Fruit fly (Drosophila melanogaster) whole organism, embryonic: ENCODE measurements around the gene ABCB7.
A peak's percentile ranks its signal among the peaks of the same experiment; 100 is the strongest.

Source experiments
- Adf1 ChIP-seq: fragments of 200-800 bp; sonication (Bioruptor generic); IDR thresholded peaks from 2 replicates; pipeline ENCODE4 v1.3.6; 2022; ENCODE audit warnings: missing biosample characterization, missing genetic modification characterization
- Atf6 ChIP-seq: fragments of 200-800 bp; sonication (Bioruptor generic); IDR thresholded peaks from 2 replicates; pipeline ENCODE4 v1.3.6; 2022; ENCODE audit warnings: missing biosample characterization, missing genetic modification characterization
- Bgb ChIP-seq: fragments of 200-800 bp; sonication (Bioruptor generic); IDR thresholded peaks from 2 replicates; pipeline ENCODE4 v1.3.6; 2022; ENCODE audit warnings: missing biosample characterization, missing genetic modification characterization; ENCODE audit not compliant: partially characterized antibody
- CG10274 ChIP-seq: fragments of 200-800 bp; sonication (Bioruptor generic); optimal IDR thresholded peaks from 3 replicates; lab custom pipeline; 2017; ENCODE audit warnings: missing biosample characterization, mild to moderate bottlenecking, missing genetic modification characterization
- CG10959 ChIP-seq: fragments of 200-800 bp; sonication (Bioruptor generic); IDR thresholded peaks from 2 replicates; pipeline ENCODE4 v1.3.6; 2022; ENCODE audit warnings: missing biosample characterization, missing genetic modification characterization
- CG11723 ChIP-seq: fragments of 200-800 bp; sonication (Bioruptor generic); optimal IDR thresholded peaks from 2 replicates; lab custom pipeline; 2017; ENCODE audit warnings: missing biosample characterization, mild to moderate bottlenecking, missing genetic modification characterization
- CG12155 ChIP-seq: fragments of 200-800 bp; sonication (Bioruptor generic); optimal IDR thresholded peaks from 3 replicates; lab custom pipeline; 2016; ENCODE audit warnings: missing biosample characterization, missing genetic modification characterization
- CG14710 ChIP-seq: fragments of 200-800 bp; sonication (Bioruptor generic); optimal IDR thresholded peaks from 3 replicates; lab custom pipeline; 2019; ENCODE audit warnings: missing biosample characterization, mild to moderate bottlenecking, missing genetic modification characterization, moderate library complexity
- CG1529 ChIP-seq: fragments of 200-800 bp; sonication (Bioruptor generic); optimal IDR thresholded peaks from 3 replicates; lab custom pipeline; 2018; ENCODE audit warnings: missing biosample characterization, missing genetic modification characterization
- CG16863 ChIP-seq: fragments of 200-800 bp; sonication (Bioruptor generic); optimal IDR thresholded peaks from 3 replicates; lab custom pipeline; 2016; ENCODE audit warnings: missing biosample characterization, missing genetic modification characterization
- CG17361 ChIP-seq: fragments of 200-800 bp; sonication (Bioruptor generic); IDR thresholded peaks from 3 replicates; pipeline ENCODE4 v1.3.6; 2022; ENCODE audit warnings: missing biosample characterization, missing genetic modification characterization
- CG31224 ChIP-seq: fragments of 200-800 bp; sonication (Bioruptor generic); IDR thresholded peaks from 2 replicates; pipeline ENCODE4 v1.3.6; 2022; ENCODE audit warnings: missing biosample characterization, missing genetic modification characterization
- CG31441 ChIP-seq: fragments of 200-800 bp; sonication (Bioruptor generic); IDR thresholded peaks from 2 replicates; pipeline ENCODE4 v1.3.6; 2022; ENCODE audit warnings: missing biosample characterization, missing genetic modification characterization
- CG3163 ChIP-seq: fragments of 200-800 bp; sonication (Bioruptor generic); optimal IDR thresholded peaks from 3 replicates; lab custom pipeline; 2016; ENCODE audit warnings: missing biosample characterization, missing genetic modification characterization
- CG32772 ChIP-seq: fragments of 200-800 bp; sonication (Bioruptor generic); IDR thresholded peaks from 2 replicates; pipeline ENCODE4 v1.3.6; 2022; ENCODE audit warnings: missing biosample characterization, missing genetic modification characterization
- CG3407 ChIP-seq: fragments of 200-800 bp; sonication (Bioruptor generic); optimal IDR thresholded peaks from 2 replicates; lab custom pipeline; 2018; ENCODE audit warnings: missing biosample characterization, mild to moderate bottlenecking, missing genetic modification characterization
- CG42726 ChIP-seq: fragments of 200-800 bp; sonication (Bioruptor generic); IDR thresholded peaks from 2 replicates; pipeline ENCODE4 v1.3.6; 2022; ENCODE audit warnings: missing biosample characterization, missing genetic modification characterization; ENCODE audit not compliant: partially characterized antibody
- CG4730 ChIP-seq: fragments of 200-800 bp; sonication (Bioruptor generic); IDR thresholded peaks from 2 replicates; pipeline ENCODE4 v1.3.6; 2022; ENCODE audit warnings: missing biosample characterization, missing genetic modification characterization
- Dek ChIP-seq: fragments of 200-800 bp; sonication (Bioruptor generic); optimal IDR thresholded peaks from 3 replicates; lab custom pipeline; 2019; ENCODE audit warnings: missing biosample characterization, mild to moderate bottlenecking, missing genetic modification characterization, moderate library complexity
- Hr3 ChIP-seq: fragments of 200-800 bp; sonication (Bioruptor generic); optimal IDR thresholded peaks from 3 replicates; lab custom pipeline; 2016; ENCODE audit warnings: missing biosample characterization, missing genetic modification characterization
- Jarid2 ChIP-seq: fragments of 200-800 bp; sonication (Bioruptor generic); optimal IDR thresholded peaks from 3 replicates; lab custom pipeline; 2017; ENCODE audit warnings: mild to moderate bottlenecking, missing biosample characterization, missing genetic modification reagents, missing genetic modification characterization
- PHDP ChIP-seq: fragments of 200-800 bp; sonication (Bioruptor generic); optimal IDR thresholded peaks from 3 replicates; lab custom pipeline; 2018; ENCODE audit warnings: missing biosample characterization, mild to moderate bottlenecking, missing genetic modification characterization, moderate library complexity
- Six4 ChIP-seq: fragments of 200-800 bp; sonication (Bioruptor generic); optimal IDR thresholded peaks from 2 replicates; lab custom pipeline; 2016; ENCODE audit warnings: missing biosample characterization, missing genetic modification characterization
- Sry-β ChIP-seq: fragments of 200-800 bp; sonication (Bioruptor generic); optimal IDR thresholded peaks from 2 replicates; lab custom pipeline; 2018; ENCODE audit warnings: missing biosample characterization, mild to moderate bottlenecking, missing genetic modification characterization, moderate library complexity
- aop ChIP-seq: fragments of 200-800 bp; sonication (Bioruptor generic); IDR thresholded peaks from 2 replicates; pipeline ENCODE4 v1.3.6; 2022; ENCODE audit warnings: missing biosample characterization, missing genetic modification characterization
- ara ChIP-seq: fragments of 200-800 bp; sonication (Bioruptor generic); IDR thresholded peaks from 2 replicates; pipeline ENCODE4 v1.3.6; 2022; ENCODE audit warnings: missing biosample characterization, missing genetic modification characterization
- ase ChIP-seq: fragments of 200-800 bp; sonication (Bioruptor generic); IDR thresholded peaks from 3 replicates; pipeline ENCODE4 v1.3.6; 2022; ENCODE audit warnings: missing biosample characterization, missing genetic modification characterization
- ato ChIP-seq: fragments of 200-800 bp; sonication (Bioruptor generic); IDR thresholded peaks from 2 replicates; pipeline ENCODE4 v1.3.6; 2022; ENCODE audit warnings: missing biosample characterization, missing genetic modification characterization; ENCODE audit not compliant: partially characterized antibody
- bbx ChIP-seq: fragments of 200-800 bp; sonication (Bioruptor generic); IDR thresholded peaks from 2 replicates; pipeline ENCODE4 v1.3.6; 2022; ENCODE audit warnings: missing biosample characterization, missing genetic modification characterization; ENCODE audit not compliant: partially characterized antibody
- cato ChIP-seq: fragments of 200-800 bp; sonication (Bioruptor generic); optimal IDR thresholded peaks from 2 replicates; lab custom pipeline; 2016; ENCODE audit warnings: missing biosample characterization, missing genetic modification characterization, borderline replicate concordance
- corto ChIP-seq: fragments of 200-800 bp; sonication (Bioruptor generic); optimal IDR thresholded peaks from 2 replicates; lab custom pipeline; 2016; ENCODE audit warnings: missing biosample characterization, mild to moderate bottlenecking, missing genetic modification characterization, moderate library complexity
- crc ChIP-seq: fragments of 200-800 bp; sonication (Bioruptor generic); optimal IDR thresholded peaks from 2 replicates; lab custom pipeline; 2016; ENCODE audit warnings: missing biosample characterization, missing genetic modification characterization
- da ChIP-seq: fragments of 200-800 bp; sonication (Bioruptor generic); optimal IDR thresholded peaks from 2 replicates; lab custom pipeline; 2016; ENCODE audit warnings: missing biosample characterization, missing genetic modification characterization
- dm ChIP-seq: fragments of 200-800 bp; sonication (Bioruptor generic); optimal IDR thresholded peaks from 3 replicates; lab custom pipeline; 2016; ENCODE audit warnings: missing biosample characterization, missing genetic modification characterization
- gsb ChIP-seq: fragments of 200-800 bp; sonication (Bioruptor generic); IDR thresholded peaks from 2 replicates; pipeline ENCODE4 v1.3.6; 2022; ENCODE audit warnings: missing biosample characterization, missing genetic modification characterization
- hkb ChIP-seq, 2 experiments: fragments of 200-800 bp in 1 of 2; fragments of >200 bp in 1 of 2; sonication (Bioruptor generic) in 1 of 2; IDR thresholded peaks in 1 of 2; optimal IDR thresholded peaks in 1 of 2; 2 replicates each; pipeline versions ENCODE4 v1.3.6 to Lab custom; 2017 to 2022; ENCODE audit warnings: missing biosample characterization in 1 of 2, missing genetic modification characterization in 1 of 2
- insv ChIP-seq, 2 experiments: fragments of 200-800 bp; sonication (Bioruptor generic); optimal IDR thresholded peaks; 3 replicates each; lab custom pipeline; 2016 to 2018; ENCODE audit warnings: missing biosample characterization in 2 of 2, missing genetic modification characterization in 2 of 2
- ken ChIP-seq: fragments of 200-800 bp; sonication (Bioruptor generic); IDR thresholded peaks from 3 replicates; pipeline ENCODE4 v1.3.6; 2022; ENCODE audit warnings: missing biosample characterization, missing genetic modification characterization
- maf-S ChIP-seq: fragments of 200-800 bp; sonication (Bioruptor generic); optimal IDR thresholded peaks from 2 replicates; lab custom pipeline; 2016; ENCODE audit warnings: missing biosample characterization, missing genetic modification characterization
- nau ChIP-seq: fragments of 200-800 bp; sonication (Bioruptor generic); optimal IDR thresholded peaks from 3 replicates; lab custom pipeline; 2017; ENCODE audit warnings: missing biosample characterization, mild to moderate bottlenecking, missing genetic modification characterization, missing genetic modification reagents
- oc ChIP-seq: fragments of 200-800 bp; sonication (Bioruptor generic); optimal IDR thresholded peaks from 2 replicates; lab custom pipeline; 2018; ENCODE audit warnings: missing biosample characterization, mild to moderate bottlenecking, missing genetic modification characterization, moderate library complexity
- peb ChIP-seq: fragments of 200-800 bp; sonication (Bioruptor generic); IDR thresholded peaks from 2 replicates; pipeline ENCODE4 v1.3.6; 2022; ENCODE audit warnings: missing biosample characterization, missing genetic modification characterization
- sc ChIP-seq, 3 experiments: fragments of >200 bp in 2 of 3; fragments of 200-800 bp in 1 of 3; sonication (Bioruptor generic) in 1 of 3; optimal IDR thresholded peaks; 2 replicates in 2 of 3; 3 replicates in 1 of 3; lab custom pipeline; 2017; ENCODE audit warnings: mild to moderate bottlenecking in 1 of 3, missing biosample characterization in 1 of 3, missing genetic modification characterization in 1 of 3, missing genetic modification reagents in 1 of 3
- scrt ChIP-seq: fragments of 200-800 bp; sonication (Bioruptor generic); optimal IDR thresholded peaks from 2 replicates; lab custom pipeline; 2018; ENCODE audit warnings: missing biosample characterization, mild to moderate bottlenecking, missing genetic modification characterization, moderate library complexity
- sens ChIP-seq: fragments of 200-800 bp; sonication (Bioruptor generic); peaks from one replicate; lab custom pipeline; 2016; ENCODE audit warnings: missing biosample characterization, missing genetic modification characterization
- seq ChIP-seq: fragments of 200-800 bp; sonication (Bioruptor generic); IDR thresholded peaks from 2 replicates; pipeline ENCODE4 v1.3.6; 2022; ENCODE audit warnings: missing biosample characterization, missing genetic modification characterization
- sob ChIP-seq: fragments of 200-800 bp; sonication (Bioruptor generic); IDR thresholded peaks from 2 replicates; pipeline ENCODE4 v1.3.6; 2022; ENCODE audit warnings: missing biosample characterization, missing genetic modification characterization
- ssp ChIP-seq: fragments of 200-800 bp; sonication (Bioruptor generic); IDR thresholded peaks from 2 replicates; pipeline ENCODE4 v1.3.6; 2022; ENCODE audit warnings: missing biosample characterization, missing genetic modification characterization
- tgo ChIP-seq: fragments of 200-800 bp; sonication (Bioruptor generic); IDR thresholded peaks from 3 replicates; pipeline ENCODE4 v1.3.6; 2022; ENCODE audit warnings: missing biosample characterization, missing genetic modification characterization
- wor ChIP-seq: fragments of 200-800 bp; sonication (Bioruptor generic); IDR thresholded peaks from 2 replicates; pipeline ENCODE4 v1.3.6; 2022; ENCODE audit warnings: missing biosample characterization, missing genetic modification characterization

ABCB7 gene

DNA sequence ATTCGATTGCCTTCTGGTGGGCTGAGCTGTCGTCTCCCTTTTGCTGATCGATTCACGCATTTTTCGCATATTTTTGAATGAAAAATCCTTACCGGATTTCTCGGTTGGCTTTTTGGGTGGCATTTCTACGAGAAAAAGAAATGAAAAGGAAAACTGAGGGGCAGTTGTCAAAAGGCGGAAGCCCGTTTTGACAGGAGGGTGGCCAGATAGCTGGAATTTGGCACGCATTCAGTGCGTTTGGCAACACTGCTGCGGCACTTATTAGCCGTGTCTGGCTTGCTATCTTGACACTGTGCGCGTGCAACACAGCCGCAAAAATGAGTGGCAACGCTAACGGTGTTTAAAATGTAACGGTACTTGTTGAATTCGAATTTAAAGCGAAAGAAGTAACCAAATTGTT is 50.3 kb downstream of the ABCB7 start, which contains the start of gene RpL23A (continued):
- TF ChIP-seq dm (GFP tag; lab: Kevin White, UChicago): peak; percentile 99
- TF ChIP-seq CG3407 (GFP tag; lab: Kevin White, UChicago): peak; percentile 93
- peak; percentile 90 for TF ChIP-seq Dek (tag; lab: Kevin White, UChicago)
- peak; percentile 98 for TF ChIP-seq ken (GFP tag; lab: Robert Waterston, UW)
- TF ChIP-seq CG31224 (GFP tag; lab: Robert Waterston, UW): peak; percentile 88
- TF ChIP-seq Jarid2 (GFP tag; lab: Kevin White, UChicago): peak; percentile 85
- peak; percentile 92 for TF ChIP-seq scrt (GFP tag; lab: Kevin White, UChicago)
- peak; percentile 54; the same call in 1 of the 2 replicates for TF ChIP-seq aop (GFP tag; lab: Robert Waterston, UW)
- TF ChIP-seq CG12155 (GFP tag; lab: Kevin White, UChicago): peak; percentile 91
- peak; percentile 89 for TF ChIP-seq CG10959 (GFP tag; lab: Robert Waterston, UW)
- peak; percentile 64 for TF ChIP-seq wor (GFP tag; lab: Robert Waterston, UW)
- TF ChIP-seq ssp: peak; percentile 87
- peak; percentile 95 for TF ChIP-seq da (GFP tag; lab: Kevin White, UChicago)
- peak; percentile 91 for TF ChIP-seq CG16863 (GFP tag; lab: Kevin White, UChicago)
- peak; percentile 83 for TF ChIP-seq CG42726 (GFP tag; lab: Robert Waterston, UW)
- TF ChIP-seq oc (tag; lab: Kevin White, UChicago): peak; percentile 88
- TF ChIP-seq CG31441 (GFP tag; lab: Robert Waterston, UW): peak; percentile 87
- TF ChIP-seq CG4730 (GFP tag; lab: Robert Waterston, UW): peak; percentile 97
- TF ChIP-seq peb (GFP tag; lab: Robert Waterston, UW): peak; percentile 82
- TF ChIP-seq sens (GFP tag; lab: Kevin White, UChicago): peak; percentile 98
- peak; percentile 90 for TF ChIP-seq tgo (GFP tag; lab: Robert Waterston, UW)
- peak; percentile 67 for TF ChIP-seq ato (GFP tag; lab: Robert Waterston, UW)
- TF ChIP-seq CG10274: peak; percentile 89
- TF ChIP-seq PHDP (tag; lab: Kevin White, UChicago): peak; percentile 92
- TF ChIP-seq cato: peak; percentile 89
- peak; percentile 95 for TF ChIP-seq crc (GFP tag; lab: Kevin White, UChicago)
- TF ChIP-seq CG32772 (GFP tag; lab: Robert Waterston, UW): peak; percentile 91
- TF ChIP-seq CG14710 (tag; lab: Kevin White, UChicago): peak; percentile 97
- peak; percentile 90 for TF ChIP-seq Six4 (GFP tag; lab: Kevin White, UChicago)
- no peak for TF ChIP-seq sc (optimal IDR thresholded peaks at IDR 0.05; lab: Kevin White, UChicago)
- TF ChIP-seq sc (GFP tag; optimal IDR thresholded peaks at IDR 0.05; lab: Kevin White, UChicago): peak; percentile 87
- peak; percentile 41; the same call in 1 of the 2 replicates for TF ChIP-seq bbx
- TF ChIP-seq CG17361 (GFP tag; lab: Robert Waterston, UW): peak; percentile 89
- no peak for TF ChIP-seq corto (GFP tag; lab: Kevin White, UChicago)
- peak; percentile 86 for TF ChIP-seq seq (GFP tag; lab: Robert Waterston, UW)
- TF ChIP-seq nau (GFP tag; lab: Kevin White, UChicago): peak; percentile 94
- peak; percentile 90 for TF ChIP-seq CG3163 (GFP tag; lab: Kevin White, UChicago)
- TF ChIP-seq gsb (GFP tag; lab: Robert Waterston, UW): peak; percentile 88
- TF ChIP-seq Sry-β (GFP tag; lab: Kevin White, UChicago): peak; percentile 52
- TF ChIP-seq CG1529 (GFP tag; lab: Kevin White, UChicago): peak; percentile 80
- TF ChIP-seq CG11723 (GFP tag; lab: Kevin White, UChicago): peak; percentile 94
- TF ChIP-seq ase: peak; percentile 93
- TF ChIP-seq sob (GFP tag; lab: Robert Waterston, UW): peak; percentile 98
- peak; percentile 81 for TF ChIP-seq Bgb (GFP tag; lab: Robert Waterston, UW)
- peak; percentile 92 for TF ChIP-seq Hr3 (GFP tag; lab: Kevin White, UChicago)
- TF ChIP-seq maf-S (GFP tag; lab: Kevin White, UChicago): peak; percentile 96
- TF ChIP-seq Adf1: peak; percentile 78
- TF ChIP-seq hkb (optimal IDR thresholded peaks at IDR 0.05; lab: Kevin White, UChicago): peak; percentile 94
- peak; percentile 91 for TF ChIP-seq hkb (GFP tag; IDR thresholded peaks at IDR 0.05; lab: Robert Waterston, UW)
- TF ChIP-seq ara: peak; percentile 90
- TF ChIP-seq insv (GFP tag; optimal IDR thresholded peaks at IDR 0.05; lab: Kevin White, UChicago): peak in 1 of 2 experiments; percentile 84
- peak; percentile 92 for TF ChIP-seq Atf6 (GFP tag; lab: Robert Waterston, UW)
